Worm (Caenorhabditis elegans): ENCODE measurements around the gene D1086.17.

- TF ChIP-seq ceh-40 (GFP tag; IDR thresholded peaks at IDR 0.05) (no peak), T07F8.4 (tag; optimal IDR thresholded peaks at IDR 0.05) (no peak), dpl-1 (GFP tag; optimal IDR thresholded peaks at IDR 0.05) (no peak), ets-4 (GFP tag; optimal IDR thresholded peaks at IDR 0.05) (no peak), ZK185.1 (tag; optimal IDR thresholded peaks at IDR 0.05; ENCODE audit: poor library complexity, severe bottlenecking) (no peak), athp-1 (tag; optimal IDR thresholded peaks at IDR 0.05) (no peak), Y53F4B.3 (GFP tag; IDR thresholded peaks at IDR 0.05) (no peak), ceh-91 (GFP tag; IDR thresholded peaks at IDR 0.05) (no peak), pha-4 (tag; optimal IDR thresholded peaks at IDR 0.05) (no peak), ztf-25 (GFP tag; IDR thresholded peaks at IDR 0.05) (no peak), Y95B8A.8 (GFP tag; IDR thresholded peaks at IDR 0.05) (no peak), sdz-38 (tag; optimal IDR thresholded peaks at IDR 0.05) (no peak)
These were observed 44.6 kb upstream of the D1086.17 start, which contains the start of gene T08G5.15 for ce11 chrV:14023074-14023473.
